Worm (Caenorhabditis elegans) whole organism, L4/young adult: Measurements from ENCODE around the gene R04B3.2.

Experiments
- W03F9.2 ChIP-seq: fragments of 150-350 bp; optimal IDR thresholded peaks from 2 replicates; lab custom pipeline; 2014; ENCODE audit warnings: missing biosample characterization, missing genetic modification characterization
- dao-5 ChIP-seq: sonication (generic microtip); optimal IDR thresholded peaks from 2 replicates; lab custom pipeline; 2016; ENCODE audit warnings: missing genotype, missing genetic modification characterization, moderate library complexity, missing compliant biosample characterization
- him-1 ChIP-seq: sonication (generic microtip); optimal IDR thresholded peaks from 2 replicates; lab custom pipeline; 2016; ENCODE audit warnings: missing genotype, missing genetic modification reagents, missing genetic modification characterization, missing compliant biosample characterization

- no peak for TF ChIP-seq him-1 (tag; lab: Kevin White, UChicago)
- no peak for TF ChIP-seq dao-5
- no peak for TF ChIP-seq W03F9.2
Observed at ce11 chrX:2473618-2474017, at the start of gene R04B3.2.
